Worm (Caenorhabditis elegans) whole organism, L4 larva: ENCODE measurements around the gene ttyh-1.

Experiments
- T20F7.1 ChIP-seq: fragments of 200-800 bp; sonication (Bioruptor generic); optimal IDR thresholded peaks from 2 replicates; lab custom pipeline; 2018; ENCODE audit warnings: mild to moderate bottlenecking, missing genetic modification characterization, missing compliant biosample characterization
- ces-1 ChIP-seq: fragments of 150-350 bp; sonication (generic microtip); optimal IDR thresholded peaks from 4 replicates; lab custom pipeline; 2014; ENCODE audit warnings: missing biosample characterization, missing genetic modification reagents, missing genetic modification characterization
- skn-1 ChIP-seq: fragments of 150-350 bp; optimal IDR thresholded peaks from 2 replicates; lab custom pipeline; 2014; ENCODE audit warnings: missing biosample characterization, missing genetic modification characterization
- ztf-11 ChIP-seq: fragments of 150-350 bp; optimal IDR thresholded peaks from 2 replicates; lab custom pipeline; 2014; ENCODE audit warnings: missing biosample characterization, missing genetic modification characterization

DNA sequence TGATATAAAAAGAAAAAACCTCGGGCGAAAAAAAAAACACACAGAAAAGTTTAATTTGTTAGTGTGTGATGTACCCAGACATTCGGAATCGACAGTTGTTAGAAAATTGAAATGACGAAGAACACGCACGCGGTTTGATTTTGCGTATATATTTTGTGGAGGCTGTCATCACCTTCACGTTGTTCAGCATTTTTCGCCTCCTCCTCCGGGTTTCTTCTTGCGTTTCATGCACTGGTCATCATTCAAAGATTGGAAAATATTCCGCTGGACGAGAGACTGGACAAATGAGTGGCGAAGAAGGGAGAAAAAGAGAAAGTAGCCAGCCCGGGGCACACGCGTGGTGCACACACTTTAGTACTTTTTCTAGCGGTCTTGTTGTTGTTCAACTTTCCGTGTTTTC lies 23.6 kb upstream of the ttyh-1 start:
- TF ChIP-seq skn-1 (tag; lab: Kevin White, UChicago) (no peak), ces-1 (GFP tag; lab: Kevin White, UChicago) (no peak), T20F7.1 (GFP tag; lab: Kevin White, UChicago) (no peak), ztf-11 (tag; lab: Kevin White, UChicago) (no peak)
